Fruit fly (Drosophila melanogaster) whole organism, embryonic: ENCODE data around the gene CG13258.

ENCODE experiments used
- BtbVII ChIP-seq: fragments of 200-800 bp; sonication (Bioruptor generic); optimal IDR thresholded peaks from 3 replicates; lab custom pipeline; 2017; ENCODE audit warnings: missing biosample characterization, mild to moderate bottlenecking, missing genetic modification characterization
- Bteb2 ChIP-seq: fragments of 200-800 bp; sonication (Bioruptor generic); optimal IDR thresholded peaks from 2 replicates; lab custom pipeline; 2016; ENCODE audit warnings: missing biosample characterization, missing genetic modification characterization
- CG10543 ChIP-seq: fragments of 200-800 bp; sonication (Bioruptor generic); optimal IDR thresholded peaks from 3 replicates; lab custom pipeline; 2017; ENCODE audit warnings: missing biosample characterization, mild to moderate bottlenecking, missing genetic modification characterization, moderate library complexity
- CG11398 ChIP-seq: fragments of 200-800 bp; sonication (Bioruptor generic); optimal IDR thresholded peaks from 2 replicates; lab custom pipeline; 2016; ENCODE audit warnings: missing biosample characterization, missing genetic modification characterization
- CG12219 ChIP-seq: fragments of 200-800 bp; sonication (Bioruptor generic); optimal IDR thresholded peaks from 3 replicates; lab custom pipeline; 2018; ENCODE audit warnings: missing biosample characterization, mild to moderate bottlenecking, missing genetic modification characterization
- CG15479 ChIP-seq: fragments of 200-800 bp; sonication (Bioruptor generic); optimal IDR thresholded peaks from 3 replicates; lab custom pipeline; 2019; ENCODE audit warnings: missing biosample characterization, mild to moderate bottlenecking, missing genetic modification characterization, moderate library complexity
- CG2116 ChIP-seq: fragments of 200-800 bp; sonication (Bioruptor generic); optimal IDR thresholded peaks from 3 replicates; lab custom pipeline; 2018; ENCODE audit warnings: missing biosample characterization, mild to moderate bottlenecking, missing genetic modification characterization
- CG31388 ChIP-seq: fragments of 200-800 bp; sonication (Bioruptor generic); optimal IDR thresholded peaks from 2 replicates; lab custom pipeline; 2016; ENCODE audit warnings: missing biosample characterization, missing genetic modification characterization
- CG3163 ChIP-seq: fragments of 200-800 bp; sonication (Bioruptor generic); optimal IDR thresholded peaks from 3 replicates; lab custom pipeline; 2016; ENCODE audit warnings: missing biosample characterization, missing genetic modification characterization
- CG3281 ChIP-seq: fragments of 200-800 bp; sonication (Bioruptor generic); optimal IDR thresholded peaks from 3 replicates; lab custom pipeline; 2017; ENCODE audit warnings: missing biosample characterization, mild to moderate bottlenecking, missing genetic modification characterization
- CG34224 ChIP-seq: fragments of 200-800 bp; sonication (Bioruptor generic); IDR thresholded peaks from 3 replicates; pipeline ENCODE4 v1.3.6; 2022; ENCODE audit warnings: missing biosample characterization, missing genetic modification characterization; ENCODE audit not compliant: partially characterized antibody
- CG6765 ChIP-seq: fragments of 200-800 bp; sonication (Bioruptor generic); optimal IDR thresholded peaks from 3 replicates; lab custom pipeline; 2017; ENCODE audit warnings: missing biosample characterization, mild to moderate bottlenecking, missing genetic modification characterization
- CG9609 ChIP-seq: fragments of 200-800 bp; sonication (Bioruptor generic); optimal IDR thresholded peaks from 3 replicates; lab custom pipeline; 2016; ENCODE audit warnings: missing biosample characterization, missing genetic modification characterization
- CoRest ChIP-seq: fragments of 200-800 bp; sonication (Bioruptor generic); optimal IDR thresholded peaks from 3 replicates; lab custom pipeline; 2018; ENCODE audit warnings: missing biosample characterization, mild to moderate bottlenecking, missing genetic modification characterization, moderate library complexity
- D ChIP-seq, 2 experiments: fragments of 200-800 bp in 1 of 2; fragments of >200 bp in 1 of 2; sonication (Bioruptor generic) in 1 of 2; optimal IDR thresholded peaks; 2 replicates in 1 of 2; 3 replicates in 1 of 2; lab custom pipeline; 2017; ENCODE audit warnings: mild to moderate bottlenecking in 1 of 2, missing biosample characterization in 1 of 2, missing genetic modification characterization in 1 of 2, missing genetic modification reagents in 1 of 2
- Dp ChIP-seq: fragments of 200-800 bp; sonication (Bioruptor generic); optimal IDR thresholded peaks from 2 replicates; lab custom pipeline; 2018; ENCODE audit warnings: missing biosample characterization, mild to moderate bottlenecking, missing genetic modification characterization, moderate library complexity
- Ets65A ChIP-seq: fragments of 200-800 bp; sonication (Bioruptor generic); peaks from one replicate; lab custom pipeline; 2016; ENCODE audit warnings: missing biosample characterization, missing genetic modification characterization
- Ets97D ChIP-seq: fragments of 200-800 bp; sonication (Bioruptor generic); optimal IDR thresholded peaks from 3 replicates; lab custom pipeline; 2016; ENCODE audit warnings: missing biosample characterization, missing genetic modification characterization
- HLH4C ChIP-seq: fragments of 200-800 bp; sonication (Bioruptor generic); IDR thresholded peaks from 3 replicates; pipeline ENCODE4 v1.3.6; 2022; ENCODE audit warnings: missing biosample characterization, missing genetic modification characterization; ENCODE audit not compliant: partially characterized antibody
- Hmx ChIP-seq: fragments of 200-800 bp; sonication (Bioruptor generic); optimal IDR thresholded peaks from 2 replicates; lab custom pipeline; 2016; ENCODE audit warnings: missing biosample characterization, missing genetic modification characterization
- Hr51 ChIP-seq, 2 experiments: fragments of 200-800 bp; sonication (Bioruptor generic); optimal IDR thresholded peaks; 2 replicates in 1 of 2; 3 replicates in 1 of 2; lab custom pipeline; 2016 to 2018; ENCODE audit warnings: missing biosample characterization in 2 of 2, missing genetic modification characterization in 2 of 2, mild to moderate bottlenecking in 1 of 2, moderate library complexity in 1 of 2
- Jarid2 ChIP-seq: fragments of 200-800 bp; sonication (Bioruptor generic); optimal IDR thresholded peaks from 3 replicates; lab custom pipeline; 2017; ENCODE audit warnings: mild to moderate bottlenecking, missing biosample characterization, missing genetic modification reagents, missing genetic modification characterization
- Myb ChIP-seq: fragments of 200-800 bp; sonication (Bioruptor generic); optimal IDR thresholded peaks from 2 replicates; lab custom pipeline; 2016; ENCODE audit warnings: missing biosample characterization, missing genetic modification characterization
- Pdp1 ChIP-seq, 2 experiments: fragments of 200-800 bp; sonication (Bioruptor generic); optimal IDR thresholded peaks; 3 replicates each; lab custom pipeline; 2016; ENCODE audit warnings: missing biosample characterization in 2 of 2, missing genetic modification characterization in 2 of 2, mild to moderate bottlenecking in 1 of 2, moderate library complexity in 1 of 2
- Sry-δ ChIP-seq: fragments of 200-800 bp; sonication (Bioruptor generic); optimal IDR thresholded peaks from 2 replicates; lab custom pipeline; 2016; ENCODE audit warnings: missing biosample characterization, missing genetic modification characterization
- Vsx1 ChIP-seq: fragments of 200-800 bp; sonication (Bioruptor generic); optimal IDR thresholded peaks from 2 replicates; lab custom pipeline; 2017; ENCODE audit warnings: missing biosample characterization, mild to moderate bottlenecking, missing genetic modification characterization, missing genetic modification reagents
- abd-A ChIP-seq: fragments of 200-800 bp; sonication (Bioruptor generic); optimal IDR thresholded peaks from 3 replicates; lab custom pipeline; 2019; ENCODE audit warnings: missing biosample characterization, mild to moderate bottlenecking, missing genetic modification characterization, moderate library complexity
- bbx ChIP-seq: fragments of 200-800 bp; sonication (Bioruptor generic); IDR thresholded peaks from 2 replicates; pipeline ENCODE4 v1.3.6; 2022; ENCODE audit warnings: missing biosample characterization, missing genetic modification characterization; ENCODE audit not compliant: partially characterized antibody
- bowl ChIP-seq: fragments of 200-800 bp; sonication (Bioruptor generic); IDR thresholded peaks from 2 replicates; pipeline ENCODE4 v1.3.6; 2022; ENCODE audit warnings: missing biosample characterization, missing genetic modification characterization
- bsh ChIP-seq, 2 experiments: fragments of 200-800 bp; sonication (Bioruptor generic); optimal IDR thresholded peaks; 2 replicates each; lab custom pipeline; 2017 to 2018; ENCODE audit warnings: mild to moderate bottlenecking in 2 of 2, missing biosample characterization in 2 of 2, missing genetic modification characterization in 2 of 2, moderate library complexity in 1 of 2
- cas ChIP-seq: fragments of 200-800 bp; sonication (Bioruptor generic); IDR thresholded peaks from 2 replicates; pipeline ENCODE4 v1.3.6; 2022; ENCODE audit warnings: missing biosample characterization, missing genetic modification characterization
- caup ChIP-seq: fragments of 200-800 bp; sonication (Bioruptor generic); optimal IDR thresholded peaks from 3 replicates; lab custom pipeline; 2017; ENCODE audit warnings: missing biosample characterization, mild to moderate bottlenecking, missing genetic modification characterization, moderate library complexity; ENCODE audit not compliant: severe bottlenecking
- cwo ChIP-seq: fragments of 200-800 bp; sonication (Bioruptor generic); optimal IDR thresholded peaks from 3 replicates; lab custom pipeline; 2017; ENCODE audit warnings: missing biosample characterization, missing genetic modification characterization, mild to moderate bottlenecking, moderate library complexity, missing genetic modification reagents
- disco-r ChIP-seq: fragments of 200-800 bp; sonication (Bioruptor generic); optimal IDR thresholded peaks from 2 replicates; lab custom pipeline; 2016; ENCODE audit warnings: missing biosample characterization, missing genetic modification characterization
- jing ChIP-seq: fragments of 200-800 bp; sonication (Bioruptor generic); optimal IDR thresholded peaks from 2 replicates; lab custom pipeline; 2018; ENCODE audit warnings: missing biosample characterization, mild to moderate bottlenecking, missing genetic modification characterization
- nerfin-2 ChIP-seq: fragments of 200-800 bp; sonication (Bioruptor generic); IDR thresholded peaks from 2 replicates; pipeline ENCODE4 v1.3.6; 2022; ENCODE audit warnings: missing biosample characterization, missing genetic modification characterization; ENCODE audit not compliant: partially characterized antibody
- pho ChIP-seq: fragments of 200-800 bp; sonication (Bioruptor generic); optimal IDR thresholded peaks from 2 replicates; lab custom pipeline; 2016; ENCODE audit warnings: missing biosample characterization, missing genetic modification characterization
- sisA ChIP-seq: fragments of 200-800 bp; sonication (Bioruptor generic); IDR thresholded peaks from 2 replicates; pipeline ENCODE4 v1.3.6; 2022; ENCODE audit warnings: missing biosample characterization, missing genetic modification characterization
- tap ChIP-seq: fragments of 200-800 bp; optimal IDR thresholded peaks from 3 replicates; lab custom pipeline; 2019; ENCODE audit warnings: missing biosample characterization, mild to moderate bottlenecking, missing genetic modification characterization, moderate library complexity

CG13258 gene

dm6 chr2L:16251598-16252131, 41.2 kb downstream of the CG13258 start, which contains the start of gene CG46309 (continued):
- TF ChIP-seq tap (tag; lab: Kevin White, UChicago) (peak; percentile 47), pho (GFP tag; lab: Kevin White, UChicago) (peak; percentile 48), CG31388 (GFP tag; lab: Kevin White, UChicago) (no peak), CG10543 (GFP tag; lab: Kevin White, UChicago) (peak; percentile 64), Hr51 (GFP tag; optimal IDR thresholded peaks at IDR 0.05; lab: Kevin White, UChicago) (peak in 1 of 2 experiments; percentile 31), disco-r (peak; percentile 43), D (optimal IDR thresholded peaks at IDR 0.05; lab: Kevin White, UChicago) (no peak), D (GFP tag; optimal IDR thresholded peaks at IDR 0.05; lab: Kevin White, UChicago) (no peak), jing (GFP tag; lab: Kevin White, UChicago) (no peak), CoRest (tag; lab: Kevin White, UChicago) (peak; percentile 19), Ets97D (peak; percentile 49), bsh (GFP tag; optimal IDR thresholded peaks at IDR 0.05; lab: Kevin White, UChicago) (no peak), Pdp1 (GFP tag; optimal IDR thresholded peaks at IDR 0.05; lab: Kevin White, UChicago) (peak in 1 of 2 experiments; percentile 41), Ets65A (GFP tag; lab: Kevin White, UChicago) (peak; percentile 62), Myb (peak; percentile 73), Bteb2 (peak; percentile 69), nerfin-2 (GFP tag; lab: Robert Waterston, UW) (peak; percentile 99), Sry-δ (peak; percentile 39), CG3281 (GFP tag; lab: Kevin White, UChicago) (peak; percentile 52), CG6765 (GFP tag; lab: Kevin White, UChicago) (peak; percentile 17), CG2116 (GFP tag; lab: Kevin White, UChicago) (peak; percentile 59), abd-A (no peak), Vsx1 (GFP tag; lab: Kevin White, UChicago) (peak; percentile 2), CG3163 (GFP tag; lab: Kevin White, UChicago) (peak; percentile 36), cas (GFP tag; lab: Robert Waterston, UW) (peak; percentile 36; the same call in 1 of the 2 replicates), HLH4C (GFP tag; lab: Robert Waterston, UW) (peak; percentile 99), bbx (GFP tag; lab: Robert Waterston, UW) (peak; percentile 94), Hmx (GFP tag; lab: Kevin White, UChicago) (no peak), Dp (GFP tag; lab: Kevin White, UChicago) (peak; percentile 2), BtbVII (peak; percentile 72), CG15479 (GFP tag; lab: Kevin White, UChicago) (peak; percentile 60), CG12219 (GFP tag; lab: Kevin White, UChicago) (peak; percentile 40), Jarid2 (GFP tag; lab: Kevin White, UChicago) (peak; percentile 75), CG34224 (GFP tag; lab: Robert Waterston, UW) (peak; percentile 96), sisA (GFP tag; lab: Robert Waterston, UW) (no peak), CG9609 (GFP tag; lab: Kevin White, UChicago) (no peak), CG11398 (GFP tag; lab: Kevin White, UChicago) (peak; percentile 9), caup (GFP tag; lab: Kevin White, UChicago) (peak; percentile 46), bowl (GFP tag; lab: Robert Waterston, UW) (peak; percentile 53; the same call in 1 of the 2 replicates), cwo (GFP tag; lab: Kevin White, UChicago) (no peak)
